Fruit fly (Drosophila melanogaster): Measurements from ENCODE around the gene CG14717.

Gene CG14717

dm6 chr3R:11735337-11735736 lies 39.0 kb downstream of the CG14717 start, which contains the start of gene CG14721 (continued):
- peak; percentile 36; the same call in 1 of the 2 replicates for TF ChIP-seq Bgb (GFP tag; IDR thresholded peaks at IDR 0.05; ENCODE audit: partially characterized antibody)
- TF ChIP-seq CG7786 (GFP tag; optimal IDR thresholded peaks at IDR 0.05): no peak
- TF ChIP-seq CG8388 (GFP tag; optimal IDR thresholded peaks at IDR 0.05): no peak
- peak; percentile 18; the same call in 1 of the 2 replicates for TF ChIP-seq ranshi (GFP tag; IDR thresholded peaks at IDR 0.05)
- TF ChIP-seq Hr78 (GFP tag; optimal IDR thresholded peaks at IDR 0.05): no peak
- no peak for TF ChIP-seq ro (GFP tag; IDR thresholded peaks at IDR 0.05)
- no peak for TF ChIP-seq D (optimal IDR thresholded peaks at IDR 0.05)
- TF ChIP-seq D (GFP tag; optimal IDR thresholded peaks at IDR 0.05): no peak
- TF ChIP-seq amos (GFP tag; IDR thresholded peaks at IDR 0.05; ENCODE audit: partially characterized antibody): peak; percentile 39; the same call in 1 of the 2 replicates
- TF ChIP-seq sd (tag; optimal IDR thresholded peaks at IDR 0.05): no peak
- TF ChIP-seq CG33213 (GFP tag; optimal IDR thresholded peaks at IDR 0.05): peak; percentile 17
- TF ChIP-seq CG17359 (tag; optimal IDR thresholded peaks at IDR 0.05): no peak
- TF ChIP-seq CG1602 (GFP tag; optimal IDR thresholded peaks at IDR 0.05): no peak
- TF ChIP-seq CkIIα-i1 (GFP tag; IDR thresholded peaks at IDR 0.05): no peak
- TF ChIP-seq ssp (GFP tag; IDR thresholded peaks at IDR 0.05): peak; percentile 30; the same call in 1 of the 2 replicates
- no peak for TF ChIP-seq CG6689 (GFP tag; IDR thresholded peaks at IDR 0.05)
- no peak for TF ChIP-seq slou (GFP tag; optimal IDR thresholded peaks at IDR 0.05)
- peak; percentile 96 for TF ChIP-seq E2f2 (GFP tag; IDR thresholded peaks at IDR 0.05)
- TF ChIP-seq CG4617 (GFP tag; optimal IDR thresholded peaks at IDR 0.05; ENCODE audit: borderline replicate concordance): peak; percentile 53
- no peak for TF ChIP-seq TFAM (GFP tag; optimal IDR thresholded peaks at IDR 0.05)
- no peak for TF ChIP-seq run (tag; optimal IDR thresholded peaks at IDR 0.05)
- no peak for TF ChIP-seq H15 (GFP tag; IDR thresholded peaks at IDR 0.05)
- no peak for TF ChIP-seq Atf3 (GFP tag; optimal IDR thresholded peaks at IDR 0.05)
- no peak for TF ChIP-seq Oli (tag; optimal IDR thresholded peaks at IDR 0.05)
- TF ChIP-seq CG11504 (tag; optimal IDR thresholded peaks at IDR 0.05): no peak
- TF ChIP-seq CG6791 (GFP tag; IDR thresholded peaks at IDR 0.05; ENCODE audit: partially characterized antibody): no peak
- peak; percentile 19 for TF ChIP-seq az2 (GFP tag; optimal IDR thresholded peaks at IDR 0.05)
- TF ChIP-seq CG10979 (tag; optimal IDR thresholded peaks at IDR 0.05): no peak
- no peak for TF ChIP-seq caup (GFP tag; optimal IDR thresholded peaks at IDR 0.05; ENCODE audit: severe bottlenecking)
- no peak for TF ChIP-seq Fer3 (tag; optimal IDR thresholded peaks at IDR 0.05)
- no peak for TF ChIP-seq CG6854 (GFP tag; optimal IDR thresholded peaks at IDR 0.05)
- TF ChIP-seq nerfin-1 (tag; optimal IDR thresholded peaks at IDR 0.05): no peak
- no peak for TF ChIP-seq Side (GFP tag; optimal IDR thresholded peaks at IDR 0.05)
- TF ChIP-seq CG13624 (GFP tag; optimal IDR thresholded peaks at IDR 0.05): no peak
- peak in 1 of 2 experiments; percentile 25 for TF ChIP-seq chif (GFP tag; optimal IDR thresholded peaks at IDR 0.05)
- peak; percentile 21; the same call in 1 of the 2 replicates for TF ChIP-seq Rx (GFP tag; IDR thresholded peaks at IDR 0.05)
- TF ChIP-seq unc-4 (GFP tag; IDR thresholded peaks at IDR 0.05; ENCODE audit: partially characterized antibody): peak; percentile 49; the same call in 1 of the 2 replicates
- TF ChIP-seq vnd (GFP tag; IDR thresholded peaks at IDR 0.05; ENCODE audit: partially characterized antibody): no peak
- peak; percentile 22 for TF ChIP-seq CG7928 (GFP tag; optimal IDR thresholded peaks at IDR 0.05)
- no peak for TF ChIP-seq B-H1 (GFP tag; IDR thresholded peaks at IDR 0.05)
- TF ChIP-seq CG9932 (GFP tag; IDR thresholded peaks at IDR 0.05): peak; percentile 33; the same call in 1 of the 2 replicates
- no peak for TF ChIP-seq Atf6 (GFP tag; IDR thresholded peaks at IDR 0.05)
- no peak for TF ChIP-seq CG14667 (GFP tag; IDR thresholded peaks at IDR 0.05)
- no peak for TF ChIP-seq tup (GFP tag; optimal IDR thresholded peaks at IDR 0.05)
- TF ChIP-seq CG7271 (tag; optimal IDR thresholded peaks at IDR 0.05): no peak
- TF ChIP-seq CG17568 (GFP tag; optimal IDR thresholded peaks at IDR 0.05): no peak
- TF ChIP-seq dati (GFP tag; IDR thresholded peaks at IDR 0.05): no peak
- no peak; the same call in 2 of the 3 replicates for TF ChIP-seq zen2 (GFP tag; IDR thresholded peaks at IDR 0.05; ENCODE audit: partially characterized antibody)
- peak in 1 of 2 experiments; percentile 38 for TF ChIP-seq Pdp1 (GFP tag; optimal IDR thresholded peaks at IDR 0.05)
- no peak for TF ChIP-seq CG4360 (GFP tag; IDR thresholded peaks at IDR 0.05)
